Worm (Caenorhabditis elegans): ENCODE results near the gene mup-2.
A peak's percentile ranks its signal among the peaks of the same experiment; 100 is the strongest.

Gene mup-2

ce11 chrX:6399450-6399849 lies 10.6 kb downstream of the mup-2 start:
- no peak for TF ChIP-seq pax-1 (tag; optimal IDR thresholded peaks at IDR 0.05)
- TF ChIP-seq ceh-18 (tag; optimal IDR thresholded peaks at IDR 0.05) = peak; percentile 9
- no peak for TF ChIP-seq sdc-2 (tag; optimal IDR thresholded peaks at IDR 0.05)
- no peak for TF ChIP-seq npax-4 (tag; optimal IDR thresholded peaks at IDR 0.05)
- TF ChIP-seq rnt-1 (tag; optimal IDR thresholded peaks at IDR 0.05) = peak; percentile 29
- no peak for TF ChIP-seq ceh-14 (tag; optimal IDR thresholded peaks at IDR 0.05)
- no peak for TF ChIP-seq hlh-30 (tag; optimal IDR thresholded peaks at IDR 0.05; ENCODE audit: insufficient read depth)
- TF ChIP-seq ahr-1 (tag; optimal IDR thresholded peaks at IDR 0.05) = no peak

ce11 chrX:6391491-6391890 lies 18.5 kb downstream of the mup-2 start, which contains the start of gene igcm-2:
igcm-2 (minus strand) TSS chrX:6391591.
- no peak for TF ChIP-seq hlh-15 (tag; optimal IDR thresholded peaks at IDR 0.05)
- no peak for TF ChIP-seq lim-6 (tag; optimal IDR thresholded peaks at IDR 0.05)
- TF ChIP-seq fkh-6 (tag; optimal IDR thresholded peaks at IDR 0.05) = no peak
- TF ChIP-seq rnt-1 (tag; optimal IDR thresholded peaks at IDR 0.05) = no peak
- TF ChIP-seq dve-1 (tag; optimal IDR thresholded peaks at IDR 0.05) = no peak
- no peak for TF ChIP-seq ahr-1 (tag; optimal IDR thresholded peaks at IDR 0.05)
- TF ChIP-seq ceh-45 (GFP tag; IDR thresholded peaks at IDR 0.05) = no peak
- TF ChIP-seq pqm-1 (tag; optimal IDR thresholded peaks at IDR 0.05) = no peak
- no peak for TF ChIP-seq T23F11.4 (GFP tag; optimal IDR thresholded peaks at IDR 0.05)
- TF ChIP-seq hlh-30 (tag; optimal IDR thresholded peaks at IDR 0.05; ENCODE audit: insufficient read depth) = no peak
- no peak for TF ChIP-seq ets-4 (tag; optimal IDR thresholded peaks at IDR 0.05)
- no peak for TF ChIP-seq ref-2 (tag; optimal IDR thresholded peaks at IDR 0.05)

- TF ChIP-seq syd-9 (tag; optimal IDR thresholded peaks at IDR 0.05) (no peak), pha-2 (tag; optimal IDR thresholded peaks at IDR 0.05) (no peak), ets-4 (tag; optimal IDR thresholded peaks at IDR 0.05) (no peak), che-1 (tag; optimal IDR thresholded peaks at IDR 0.05) (no peak), unc-86 (tag; optimal IDR thresholded peaks at IDR 0.05) (no peak), hlh-6 (tag; optimal IDR thresholded peaks at IDR 0.05) (no peak), sox-4 (tag; optimal IDR thresholded peaks at IDR 0.05) (no peak), K02D7.2 (tag; optimal IDR thresholded peaks at IDR 0.05) (no peak), ceh-24 (tag; optimal IDR thresholded peaks at IDR 0.05) (no peak)
Observed at ce11 chrX:6388639-6389038, 21.4 kb downstream of the mup-2 start.

- TF ChIP-seq Y22D7AL.16 (tag; optimal IDR thresholded peaks at IDR 0.05) (no peak), hlh-15 (tag; optimal IDR thresholded peaks at IDR 0.05) (no peak), ceh-22 (tag; optimal IDR thresholded peaks at IDR 0.05) (no peak), fkh-10 (GFP tag; optimal IDR thresholded peaks at IDR 0.05) (no peak), pqm-1 (tag; optimal IDR thresholded peaks at IDR 0.05) (no peak), rnt-1 (tag; optimal IDR thresholded peaks at IDR 0.05) (no peak), unc-86 (tag; optimal IDR thresholded peaks at IDR 0.05) (no peak), ceh-2 (tag; optimal IDR thresholded peaks at IDR 0.05) (no peak), elt-2 (tag; optimal IDR thresholded peaks at IDR 0.05) (no peak), pag-3 (tag; optimal IDR thresholded peaks at IDR 0.05; ENCODE audit: borderline replicate concordance) (no peak), T23F11.4 (GFP tag; optimal IDR thresholded peaks at IDR 0.05) (no peak), ceh-24 (tag; optimal IDR thresholded peaks at IDR 0.05) (no peak), C08G9.2 (tag; optimal IDR thresholded peaks at IDR 0.05) (no peak), ttx-3 (tag; optimal IDR thresholded peaks at IDR 0.05) (no peak), fax-1 (tag; optimal IDR thresholded peaks at IDR 0.05) (no peak), odd-2 (tag; optimal IDR thresholded peaks at IDR 0.05) (no peak), gmeb-2 (tag; optimal IDR thresholded peaks at IDR 0.05) (no peak), hlh-6 (tag; optimal IDR thresholded peaks at IDR 0.05) (no peak)
Observed at ce11 chrX:6385185-6385584, 24.8 kb downstream of the mup-2 start, which contains the start of gene igdb-3. igdb-3 (plus strand) TSS chrX:6385485.

- no peak for TF ChIP-seq K09A11.1 (tag; optimal IDR thresholded peaks at IDR 0.05; ENCODE audit: insufficient read depth)
- no peak for TF ChIP-seq rnt-1 (tag; optimal IDR thresholded peaks at IDR 0.05)
Observed at ce11 chrX:6384537-6384936, 25.5 kb downstream of the mup-2 start.
